Worm (Caenorhabditis elegans) whole organism, L2 larva: ENCODE results near the gene nhr-168.

Experiments
- aly-2 ChIP-seq: fragments of 150-350 bp; optimal IDR thresholded peaks from 2 replicates; lab custom pipeline; 2014; ENCODE audit warnings: missing biosample characterization, missing genetic modification characterization
- ceh-82 ChIP-seq: fragments of 150-350 bp; optimal IDR thresholded peaks from 2 replicates; lab custom pipeline; 2014; ENCODE audit warnings: missing biosample characterization, missing genetic modification characterization
- egl-27 ChIP-seq: sonication (generic microtip); optimal IDR thresholded peaks from 3 replicates; lab custom pipeline; 2017; ENCODE audit warnings: missing biosample characterization, missing genetic modification reagents, missing genetic modification characterization
- fos-1 ChIP-seq: fragments of 150-350 bp; optimal IDR thresholded peaks from 2 replicates; lab custom pipeline; 2014; ENCODE audit warnings: missing biosample characterization, missing genetic modification characterization
- lsy-2 ChIP-seq, 2 experiments: fragments of 150-350 bp in 1 of 2; sonication (generic microtip) in 1 of 2; optimal IDR thresholded peaks; 2 replicates each; lab custom pipeline; 2014 to 2017; ENCODE audit warnings: missing biosample characterization in 2 of 2, missing genetic modification characterization in 2 of 2
- mbf-1 ChIP-seq: sonication (generic microtip); optimal IDR thresholded peaks from 2 replicates; lab custom pipeline; 2017; ENCODE audit warnings: missing biosample characterization, missing genetic modification characterization
- nhr-11 ChIP-seq: fragments of 150-350 bp; optimal IDR thresholded peaks from 2 replicates; lab custom pipeline; 2014; ENCODE audit warnings: missing biosample characterization, missing genetic modification characterization
- nhr-25 ChIP-seq: fragments of 150-350 bp; sonication (generic microtip); optimal IDR thresholded peaks from 3 replicates; lab custom pipeline; 2014; ENCODE audit warnings: missing biosample characterization, missing genetic modification characterization
- skn-1 ChIP-seq: sonication (generic microtip); optimal IDR thresholded peaks from 2 replicates; lab custom pipeline; 2017; ENCODE audit warnings: missing biosample characterization, missing genetic modification characterization
- unc-62 ChIP-seq: fragments of 150-350 bp; optimal IDR thresholded peaks from 2 replicates; lab custom pipeline; 2014; ENCODE audit warnings: missing biosample characterization, missing genetic modification reagents, missing genetic modification characterization
- ztf-4 ChIP-seq: fragments of 150-350 bp; optimal IDR thresholded peaks from 2 replicates; lab custom pipeline; 2014; ENCODE audit warnings: missing biosample characterization, missing genetic modification characterization

DNA sequence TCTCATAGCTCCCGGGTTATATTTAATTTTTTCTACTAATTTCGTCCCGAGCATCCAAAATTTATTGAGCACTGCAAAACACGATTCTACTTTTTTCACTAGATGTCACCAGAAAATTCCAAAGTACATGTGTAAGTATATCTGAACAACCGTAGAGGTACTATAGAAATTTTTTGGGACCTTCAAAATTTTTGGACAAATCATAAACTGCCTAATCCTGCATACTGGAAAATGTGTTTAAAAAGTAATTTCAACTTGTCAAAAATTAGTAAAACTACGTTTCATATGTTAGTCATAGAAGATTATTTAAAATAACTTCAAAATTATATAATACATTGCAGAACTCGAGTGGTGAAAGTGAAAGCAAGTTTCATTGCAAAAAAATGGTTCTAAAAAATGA lies 47.1 kb downstream of the nhr-168 start:
- TF ChIP-seq skn-1 (no peak), ztf-4 (no peak), nhr-11 (tag; lab: Kevin White, UChicago) (no peak), aly-2 (no peak), fos-1 (tag; lab: Kevin White, UChicago) (no peak), unc-62 (GFP tag; lab: Kevin White, UChicago) (no peak), lsy-2 (tag; optimal IDR thresholded peaks at IDR 0.05; lab: Kevin White, UChicago) (no peak), mbf-1 (tag; lab: Kevin White, UChicago) (no peak), ceh-82 (tag; lab: Kevin White, UChicago) (no peak), nhr-25 (tag; lab: Kevin White, UChicago) (no peak), egl-27 (tag; lab: Kevin White, UChicago) (no peak)
